Worm (Caenorhabditis elegans) whole organism, L3 larva: ENCODE results near the gene ugt-63.

Experiments
- ZK546.5 ChIP-seq: sonication (generic microtip); optimal IDR thresholded peaks from 2 replicates; lab custom pipeline; 2017; ENCODE audit warnings: missing biosample characterization, missing genetic modification characterization
- aly-2 ChIP-seq: fragments of 150-350 bp; optimal IDR thresholded peaks from 2 replicates; lab custom pipeline; 2014; ENCODE audit warnings: missing biosample characterization, missing genetic modification characterization
- ama-1 ChIP-seq: fragments of 150-350 bp; optimal IDR thresholded peaks from 2 replicates; lab custom pipeline; 2018
- ceh-82 ChIP-seq: fragments of 150-350 bp; optimal IDR thresholded peaks from 2 replicates; lab custom pipeline; 2014; ENCODE audit warnings: missing biosample characterization, missing genetic modification characterization
- eor-1 ChIP-seq, 2 experiments: fragments of 150-350 bp; optimal IDR thresholded peaks; 2 replicates each; lab custom pipeline; 2014 to 2018; ENCODE audit warnings: missing biosample characterization in 2 of 2, missing genetic modification characterization in 2 of 2
- fos-1 ChIP-seq: fragments of 150-350 bp; optimal IDR thresholded peaks from 2 replicates; lab custom pipeline; 2014; ENCODE audit warnings: missing biosample characterization, missing genetic modification characterization
- nfya-1 ChIP-seq: sonication (generic microtip); optimal IDR thresholded peaks from 2 replicates; lab custom pipeline; 2017; ENCODE audit warnings: missing genetic modification characterization, mild to moderate bottlenecking, missing compliant biosample characterization, antibody characterized with exemption, moderate library complexity; ENCODE audit not compliant: insufficient read depth
- nhr-11 ChIP-seq: fragments of 150-350 bp; optimal IDR thresholded peaks from 2 replicates; lab custom pipeline; 2014; ENCODE audit warnings: missing biosample characterization, missing genetic modification characterization
- nhr-237 ChIP-seq: fragments of 150-350 bp; optimal IDR thresholded peaks from 2 replicates; lab custom pipeline; 2014; ENCODE audit warnings: missing biosample characterization, missing genetic modification characterization
- nhr-77 ChIP-seq: fragments of 150-350 bp; optimal IDR thresholded peaks from 2 replicates; lab custom pipeline; 2014; ENCODE audit warnings: missing biosample characterization, missing genetic modification characterization
- snpc-4 ChIP-seq: fragments of 150-350 bp; optimal IDR thresholded peaks from 2 replicates; lab custom pipeline; 2014; ENCODE audit warnings: missing biosample characterization, missing genetic modification characterization
- unc-39 ChIP-seq: sonication (generic microtip); optimal IDR thresholded peaks from 4 replicates; lab custom pipeline; 2017; ENCODE audit warnings: missing biosample characterization, missing genetic modification characterization
- unc-62 ChIP-seq: fragments of 150-350 bp; sonication (generic microtip); optimal IDR thresholded peaks from 4 replicates; lab custom pipeline; 2014; ENCODE audit warnings: missing biosample characterization, missing genetic modification reagents, missing genetic modification characterization
- ztf-11 ChIP-seq: fragments of 150-350 bp; optimal IDR thresholded peaks from 2 replicates; lab custom pipeline; 2014; ENCODE audit warnings: missing biosample characterization, missing genetic modification characterization

DNA sequence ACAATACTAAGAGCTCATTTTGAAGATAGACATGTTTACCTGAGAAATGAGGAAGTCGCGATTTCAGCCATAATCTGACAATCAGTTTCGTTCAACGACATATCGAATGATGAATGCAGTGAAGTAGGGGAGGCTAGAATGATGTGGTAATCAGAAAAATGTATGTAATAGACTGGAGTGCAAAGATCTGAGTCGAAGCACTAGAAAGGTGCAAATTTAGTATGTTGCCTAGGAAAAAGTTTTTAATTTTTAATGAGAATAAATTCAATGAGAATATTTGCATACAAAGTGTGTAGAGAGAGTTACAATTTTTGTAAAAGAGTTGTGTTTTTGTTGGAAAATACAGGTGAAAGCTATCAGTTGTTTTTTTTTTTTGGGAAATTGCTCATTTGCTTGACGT lies 5.6 kb downstream of the ugt-63 start, which contains the start of gene srab-2:
- TF ChIP-seq nfya-1 (tag; lab: Kevin White, UChicago) = no peak
- no peak for TF ChIP-seq snpc-4 (tag; lab: Kevin White, UChicago)
- no peak for TF ChIP-seq ZK546.5
- no peak for TF ChIP-seq eor-1 (tag; optimal IDR thresholded peaks at IDR 0.05; lab: Kevin White, UChicago)
- no peak for TF ChIP-seq ztf-11 (tag; lab: Kevin White, UChicago)
- TF ChIP-seq fos-1 (tag; lab: Kevin White, UChicago) = no peak
- no peak for TF ChIP-seq nhr-77
- TF ChIP-seq ceh-82 (tag; lab: Kevin White, UChicago) = no peak
- no peak for TF ChIP-seq ama-1 (lab: Kevin White, UChicago)
- no peak for TF ChIP-seq unc-62 (GFP tag; lab: Kevin White, UChicago)
- TF ChIP-seq nhr-11 = no peak
- TF ChIP-seq aly-2 (tag; lab: Kevin White, UChicago) = no peak
- no peak for TF ChIP-seq nhr-237 (tag; lab: Kevin White, UChicago)
- TF ChIP-seq unc-39 (tag; lab: Kevin White, UChicago) = no peak
